Fruit fly (Drosophila melanogaster) whole organism, embryonic: ENCODE data around the gene Myo28B1.
A peak's percentile ranks its signal among the peaks of the same experiment; 100 is the strongest.

Experiments
- Antp ChIP-seq: fragments of 200-800 bp; sonication (Bioruptor generic); optimal IDR thresholded peaks from 3 replicates; lab custom pipeline; 2016; ENCODE audit warnings: missing biosample characterization, missing genetic modification characterization
- Bgb ChIP-seq: fragments of 200-800 bp; sonication (Bioruptor generic); IDR thresholded peaks from 2 replicates; pipeline ENCODE4 v1.3.6; 2022; ENCODE audit warnings: missing biosample characterization, missing genetic modification characterization; ENCODE audit not compliant: partially characterized antibody
- Bteb2 ChIP-seq: fragments of 200-800 bp; sonication (Bioruptor generic); optimal IDR thresholded peaks from 2 replicates; lab custom pipeline; 2016; ENCODE audit warnings: missing biosample characterization, missing genetic modification characterization
- C15 ChIP-seq: fragments of 200-800 bp; sonication (Bioruptor generic); IDR thresholded peaks from 3 replicates; pipeline ENCODE4 v1.3.6; 2022; ENCODE audit warnings: missing biosample characterization, missing genetic modification characterization
- CG1024 ChIP-seq: fragments of 200-800 bp; sonication (Bioruptor generic); IDR thresholded peaks from 2 replicates; pipeline ENCODE4 v1.3.6; 2022; ENCODE audit warnings: missing biosample characterization, missing genetic modification characterization
- CG10462 ChIP-seq: fragments of 200-800 bp; sonication (Bioruptor generic); optimal IDR thresholded peaks from 2 replicates; lab custom pipeline; 2016; ENCODE audit warnings: missing biosample characterization, missing genetic modification characterization
- CG11695 ChIP-seq: fragments of 200-800 bp; sonication (Bioruptor generic); IDR thresholded peaks from 3 replicates; pipeline ENCODE4 v1.3.6; 2022; ENCODE audit warnings: missing biosample characterization, missing genetic modification characterization
- CG12071 ChIP-seq: fragments of 200-800 bp; sonication (Bioruptor generic); optimal IDR thresholded peaks from 3 replicates; lab custom pipeline; 2018; ENCODE audit warnings: missing biosample characterization, mild to moderate bottlenecking, missing genetic modification characterization
- CG14965 ChIP-seq: fragments of 200-800 bp; sonication (Bioruptor generic); optimal IDR thresholded peaks from 2 replicates; lab custom pipeline; 2016; ENCODE audit warnings: missing biosample characterization, missing genetic modification characterization, borderline replicate concordance
- CG17359 ChIP-seq: fragments of 200-800 bp; sonication (Bioruptor generic); optimal IDR thresholded peaks from 3 replicates; lab custom pipeline; 2018; ENCODE audit warnings: missing biosample characterization, mild to moderate bottlenecking, missing genetic modification characterization, moderate library complexity
- CG17802 ChIP-seq: fragments of 200-800 bp; sonication (Bioruptor generic); optimal IDR thresholded peaks from 2 replicates; lab custom pipeline; 2018; ENCODE audit warnings: missing biosample characterization, mild to moderate bottlenecking, missing genetic modification characterization, moderate library complexity
- CG31365 ChIP-seq: fragments of 200-800 bp; sonication (Bioruptor generic); optimal IDR thresholded peaks from 2 replicates; lab custom pipeline; 2018; ENCODE audit warnings: missing biosample characterization, mild to moderate bottlenecking, missing genetic modification characterization
- CG32532 ChIP-seq: fragments of 200-800 bp; sonication (Bioruptor generic); IDR thresholded peaks from 2 replicates; pipeline ENCODE4 v1.3.6; 2022; ENCODE audit warnings: missing biosample characterization, missing genetic modification characterization
- CG32772 ChIP-seq: fragments of 200-800 bp; sonication (Bioruptor generic); IDR thresholded peaks from 2 replicates; pipeline ENCODE4 v1.3.6; 2022; ENCODE audit warnings: missing biosample characterization, missing genetic modification characterization
- CG3847 ChIP-seq: fragments of 200-800 bp; sonication (Bioruptor generic); IDR thresholded peaks from 2 replicates; pipeline ENCODE4 v1.3.6; 2022; ENCODE audit warnings: missing biosample characterization, missing genetic modification characterization
- CG4360 ChIP-seq: fragments of 200-800 bp; sonication (Bioruptor generic); IDR thresholded peaks from 2 replicates; pipeline ENCODE4 v1.3.6; 2022; ENCODE audit warnings: missing biosample characterization, missing genetic modification characterization
- CG4424 ChIP-seq: fragments of 200-800 bp; sonication (Bioruptor generic); optimal IDR thresholded peaks from 3 replicates; lab custom pipeline; 2016; ENCODE audit warnings: missing biosample characterization, missing genetic modification characterization
- CG7372 ChIP-seq: fragments of 200-800 bp; sonication (Bioruptor generic); IDR thresholded peaks from 2 replicates; pipeline ENCODE4 v1.3.6; 2022; ENCODE audit warnings: missing biosample characterization, missing genetic modification characterization
- CG8089 ChIP-seq: fragments of 200-800 bp; sonication (Bioruptor generic); optimal IDR thresholded peaks from 3 replicates; lab custom pipeline; 2016; ENCODE audit warnings: missing biosample characterization, missing genetic modification characterization
- CG8765 ChIP-seq: fragments of 200-800 bp; sonication (Bioruptor generic); IDR thresholded peaks from 2 replicates; pipeline ENCODE4 v1.3.6; 2022; ENCODE audit warnings: missing biosample characterization, missing genetic modification characterization
- CG9932 ChIP-seq: fragments of 200-800 bp; sonication (Bioruptor generic); IDR thresholded peaks from 2 replicates; pipeline ENCODE4 v1.3.6; 2022; ENCODE audit warnings: missing biosample characterization, missing genetic modification characterization
- D19B ChIP-seq: fragments of 200-800 bp; sonication (Bioruptor generic); optimal IDR thresholded peaks from 2 replicates; lab custom pipeline; 2017; ENCODE audit warnings: missing biosample characterization, mild to moderate bottlenecking, missing genetic modification characterization
- Deaf1 ChIP-seq: fragments of 200-800 bp; optimal IDR thresholded peaks from 3 replicates; lab custom pipeline; 2019; ENCODE audit warnings: missing biosample characterization, mild to moderate bottlenecking, missing genetic modification characterization, moderate library complexity
- E2f1 ChIP-seq: fragments of 200-800 bp; sonication (Bioruptor generic); IDR thresholded peaks from 2 replicates; pipeline ENCODE4 v1.3.6; 2022; ENCODE audit warnings: missing biosample characterization, missing genetic modification characterization
- Eip74EF ChIP-seq, 2 experiments: fragments of 200-800 bp in 1 of 2; fragments of >200 bp in 1 of 2; sonication (Bioruptor generic) in 1 of 2; optimal IDR thresholded peaks; 2 replicates each; lab custom pipeline; 2017 to 2019; ENCODE audit warnings: missing biosample characterization in 2 of 2, missing genetic modification characterization in 2 of 2, mild to moderate bottlenecking in 1 of 2, moderate library complexity in 1 of 2
- Ets97D ChIP-seq: fragments of 200-800 bp; sonication (Bioruptor generic); optimal IDR thresholded peaks from 3 replicates; lab custom pipeline; 2016; ENCODE audit warnings: missing biosample characterization, missing genetic modification characterization
- H15 ChIP-seq: fragments of 200-800 bp; sonication (Bioruptor generic); IDR thresholded peaks from 3 replicates; pipeline ENCODE4 v1.3.6; 2022; ENCODE audit warnings: missing biosample characterization, missing genetic modification characterization
- Hr78 ChIP-seq, 2 experiments: fragments of 200-800 bp in 1 of 2; fragments of >200 bp in 1 of 2; sonication (Bioruptor generic) in 1 of 2; optimal IDR thresholded peaks; 2 replicates each; lab custom pipeline; 2017 to 2019; ENCODE audit warnings: missing biosample characterization in 2 of 2, missing genetic modification characterization in 2 of 2, mild to moderate bottlenecking in 1 of 2, moderate library complexity in 1 of 2
- Mes4 ChIP-seq: fragments of 200-800 bp; sonication (Bioruptor generic); optimal IDR thresholded peaks from 2 replicates; lab custom pipeline; 2016; ENCODE audit warnings: missing biosample characterization, missing genetic modification characterization
- Poxn ChIP-seq: fragments of 200-800 bp; sonication (Bioruptor generic); IDR thresholded peaks from 2 replicates; pipeline ENCODE4 v1.3.6; 2022; ENCODE audit warnings: missing biosample characterization, missing genetic modification characterization
- Ptx1 ChIP-seq: fragments of 200-800 bp; sonication (Bioruptor generic); IDR thresholded peaks from 2 replicates; pipeline ENCODE4 v1.3.6; 2022; ENCODE audit warnings: missing biosample characterization, missing genetic modification characterization
- Six4 ChIP-seq: fragments of 200-800 bp; sonication (Bioruptor generic); optimal IDR thresholded peaks from 2 replicates; lab custom pipeline; 2016; ENCODE audit warnings: missing biosample characterization, missing genetic modification characterization
- Sox100B ChIP-seq: fragments of 200-800 bp; sonication (Bioruptor generic); optimal IDR thresholded peaks from 3 replicates; lab custom pipeline; 2018; ENCODE audit warnings: missing biosample characterization, mild to moderate bottlenecking, missing genetic modification characterization
- YL-1 ChIP-seq: fragments of 200-800 bp; sonication (Bioruptor generic); optimal IDR thresholded peaks from 3 replicates; lab custom pipeline; 2017; ENCODE audit warnings: missing biosample characterization, mild to moderate bottlenecking, missing genetic modification characterization
- br ChIP-seq: fragments of >200 bp; optimal IDR thresholded peaks from 2 replicates; lab custom pipeline; 2017
- caup ChIP-seq: fragments of 200-800 bp; sonication (Bioruptor generic); optimal IDR thresholded peaks from 3 replicates; lab custom pipeline; 2017; ENCODE audit warnings: missing biosample characterization, mild to moderate bottlenecking, missing genetic modification characterization, moderate library complexity; ENCODE audit not compliant: severe bottlenecking
- dan ChIP-seq: fragments of 200-800 bp; sonication (Bioruptor generic); IDR thresholded peaks from 2 replicates; pipeline ENCODE4 v1.3.6; 2022; ENCODE audit warnings: missing biosample characterization, missing genetic modification characterization
- dmrt99B ChIP-seq: fragments of 200-800 bp; sonication (Bioruptor generic); optimal IDR thresholded peaks from 2 replicates; lab custom pipeline; 2018; ENCODE audit warnings: missing biosample characterization, mild to moderate bottlenecking, missing genetic modification characterization, moderate library complexity
- gce ChIP-seq: fragments of 200-800 bp; sonication (Bioruptor generic); IDR thresholded peaks from 3 replicates; pipeline ENCODE4 v1.3.6; 2022; ENCODE audit warnings: missing biosample characterization, missing genetic modification characterization
- gro ChIP-seq: fragments of 200-800 bp; sonication (Bioruptor generic); optimal IDR thresholded peaks from 2 replicates; lab custom pipeline; 2016; ENCODE audit warnings: missing biosample characterization, missing genetic modification characterization
- lab ChIP-seq: fragments of 200-800 bp; sonication (Bioruptor generic); optimal IDR thresholded peaks from 3 replicates; lab custom pipeline; 2017; ENCODE audit warnings: missing biosample characterization, missing genetic modification characterization, mild to moderate bottlenecking, moderate library complexity, missing genetic modification reagents
- maf-S ChIP-seq: fragments of 200-800 bp; sonication (Bioruptor generic); optimal IDR thresholded peaks from 2 replicates; lab custom pipeline; 2016; ENCODE audit warnings: missing biosample characterization, missing genetic modification characterization
- otp ChIP-seq: fragments of 200-800 bp; sonication (Bioruptor generic); IDR thresholded peaks from 3 replicates; pipeline ENCODE4, ENCODE4 v1.3.6; 2022; ENCODE audit warnings: missing biosample characterization, missing genetic modification characterization
- run ChIP-seq: fragments of 200-800 bp; sonication (Bioruptor generic); optimal IDR thresholded peaks from 3 replicates; lab custom pipeline; 2018; ENCODE audit warnings: missing biosample characterization, mild to moderate bottlenecking, missing genetic modification characterization
- sim ChIP-seq: fragments of 200-800 bp; sonication (Bioruptor generic); IDR thresholded peaks from 2 replicates; pipeline ENCODE4 v1.3.6; 2022; ENCODE audit warnings: missing biosample characterization, missing genetic modification characterization
- sob ChIP-seq: fragments of 200-800 bp; sonication (Bioruptor generic); IDR thresholded peaks from 2 replicates; pipeline ENCODE4 v1.3.6; 2022; ENCODE audit warnings: missing biosample characterization, missing genetic modification characterization
- sqz ChIP-seq: fragments of 200-800 bp; sonication (Bioruptor generic); optimal IDR thresholded peaks from 3 replicates; lab custom pipeline; 2018; ENCODE audit warnings: missing biosample characterization, mild to moderate bottlenecking, missing genetic modification characterization
- sug ChIP-seq: fragments of 200-800 bp; optimal IDR thresholded peaks from 2 replicates; lab custom pipeline; 2019; ENCODE audit warnings: missing biosample characterization, mild to moderate bottlenecking, missing genetic modification characterization, moderate library complexity
- tio ChIP-seq: fragments of 200-800 bp; sonication (Bioruptor generic); optimal IDR thresholded peaks from 2 replicates; lab custom pipeline; 2017; ENCODE audit warnings: missing biosample characterization, missing genetic modification characterization, inconsistent platforms
- toy ChIP-seq: fragments of 200-800 bp; sonication (Bioruptor generic); IDR thresholded peaks from 2 replicates; pipeline ENCODE4 v1.3.6; 2022; ENCODE audit warnings: missing biosample characterization, missing genetic modification characterization
- ttk ChIP-seq: fragments of 200-800 bp; sonication (Bioruptor generic); IDR thresholded peaks from 2 replicates; pipeline ENCODE4 v2.1.2; 2022; ENCODE audit warnings: missing biosample characterization, missing genetic modification characterization

Gene Myo28B1

DNA sequence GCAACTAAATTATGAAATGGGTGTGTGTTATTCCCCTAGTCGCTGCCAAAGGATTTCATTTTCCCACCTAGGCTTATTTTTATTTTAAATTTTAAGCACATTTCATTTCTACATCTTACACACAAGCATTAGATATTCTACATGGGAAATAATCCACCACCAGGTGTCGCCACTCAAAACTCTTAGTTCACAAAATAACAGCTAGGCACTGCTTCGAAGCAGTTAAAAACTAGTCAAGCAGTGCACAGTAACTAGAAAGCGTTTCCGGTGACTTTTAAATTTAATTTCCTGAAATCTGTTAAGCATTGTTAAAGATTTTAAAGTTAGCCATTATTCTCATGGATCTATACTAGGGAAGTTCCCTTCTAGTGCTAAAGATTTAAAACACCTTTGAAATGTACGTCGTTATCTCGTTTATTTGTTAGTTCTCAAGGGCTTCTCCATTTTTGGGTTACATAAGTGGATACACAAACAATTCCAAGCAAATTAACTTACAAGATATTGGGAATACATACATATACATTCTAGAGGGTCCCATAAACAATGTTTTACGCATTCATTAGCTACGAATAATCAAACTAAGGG, 24.1 kb upstream of the Myo28B1 start (continued):
- peak; percentile 88 for TF ChIP-seq tio (GFP tag; lab: Kevin White, UChicago)
- peak; percentile 38; the same call in 1 of the 2 replicates for TF ChIP-seq sim (GFP tag; lab: Robert Waterston, UW)
- TF ChIP-seq gro (GFP tag; lab: Kevin White, UChicago) = no peak
- TF ChIP-seq Sox100B (GFP tag; lab: Kevin White, UChicago) = no peak
- peak; percentile 96 for TF ChIP-seq CG31365 (tag; lab: Kevin White, UChicago)
- TF ChIP-seq ttk (GFP tag; lab: Robert Waterston, UW) = peak; percentile 81
- no peak for TF ChIP-seq sug (tag; lab: Kevin White, UChicago)
- no peak for TF ChIP-seq Bteb2 (GFP tag; lab: Kevin White, UChicago)
- peak; percentile 90 for TF ChIP-seq Antp (GFP tag; lab: Kevin White, UChicago)
- TF ChIP-seq gce (GFP tag; lab: Robert Waterston, UW) = peak; percentile 76
- TF ChIP-seq CG11695 (GFP tag; lab: Robert Waterston, UW) = peak; percentile 22; the same call in 1 of the 3 replicates
- TF ChIP-seq E2f1 (GFP tag; lab: Robert Waterston, UW) = peak; percentile 59
- no peak for TF ChIP-seq CG17802
- no peak for TF ChIP-seq D19B (GFP tag; lab: Kevin White, UChicago)
- TF ChIP-seq H15 (GFP tag; lab: Robert Waterston, UW) = peak; percentile 88
- peak; percentile 80 for TF ChIP-seq CG32772
- TF ChIP-seq Poxn (GFP tag; lab: Robert Waterston, UW) = no peak
- peak; percentile 70; the same call in 1 of the 2 replicates for TF ChIP-seq CG7372 (GFP tag; lab: Robert Waterston, UW)
- peak; percentile 96 for TF ChIP-seq CG8089 (GFP tag; lab: Kevin White, UChicago)
- peak; percentile 76 for TF ChIP-seq CG1024 (GFP tag; lab: Robert Waterston, UW)
- peak; percentile 88 for TF ChIP-seq otp (GFP tag; lab: Robert Waterston, UW)
- no peak for TF ChIP-seq Eip74EF (GFP tag; optimal IDR thresholded peaks at IDR 0.05; lab: Kevin White, UChicago)
- no peak for TF ChIP-seq br (lab: Kevin White, UChicago)
- TF ChIP-seq Ptx1 (GFP tag; lab: Robert Waterston, UW) = peak; percentile 85
- no peak for TF ChIP-seq CG4424
- no peak for TF ChIP-seq CG14965
- peak; percentile 87 for TF ChIP-seq CG3847 (GFP tag; lab: Robert Waterston, UW)
- TF ChIP-seq Mes4 (GFP tag; lab: Kevin White, UChicago) = peak; percentile 24
- TF ChIP-seq CG17359 (tag; lab: Kevin White, UChicago) = no peak
- no peak for TF ChIP-seq CG12071
- TF ChIP-seq caup = peak; percentile 26
- no peak for TF ChIP-seq Six4 (GFP tag; lab: Kevin White, UChicago)
- TF ChIP-seq dmrt99B (tag; lab: Kevin White, UChicago) = no peak
- peak; percentile 59 for TF ChIP-seq maf-S (GFP tag; lab: Kevin White, UChicago)
- TF ChIP-seq run (tag; lab: Kevin White, UChicago) = peak; percentile 34
- TF ChIP-seq CG8765 (GFP tag; lab: Robert Waterston, UW) = peak; percentile 62; the same call in 1 of the 2 replicates
- peak; percentile 89 for TF ChIP-seq CG9932
- TF ChIP-seq Ets97D (GFP tag; lab: Kevin White, UChicago) = peak; percentile 97
- TF ChIP-seq toy = peak; percentile 33; the same call in 1 of the 2 replicates
- peak; percentile 50 for TF ChIP-seq CG10462 (GFP tag; lab: Kevin White, UChicago)
- peak; percentile 88 for TF ChIP-seq sob (GFP tag; lab: Robert Waterston, UW)
- peak; percentile 33; the same call in 1 of the 2 replicates for TF ChIP-seq Bgb
- no peak for TF ChIP-seq lab (GFP tag; lab: Kevin White, UChicago)
- TF ChIP-seq YL-1 (GFP tag; lab: Kevin White, UChicago) = no peak
- no peak for TF ChIP-seq Deaf1 (tag; lab: Kevin White, UChicago)
- TF ChIP-seq dan (GFP tag; lab: Robert Waterston, UW) = peak; percentile 8; the same call in 1 of the 2 replicates
- no peak for TF ChIP-seq Hr78 (GFP tag; optimal IDR thresholded peaks at IDR 0.05; lab: Kevin White, UChicago)
- peak; percentile 57; the same call in 1 of the 3 replicates for TF ChIP-seq C15 (GFP tag; lab: Robert Waterston, UW)
- TF ChIP-seq CG4360 (GFP tag; lab: Robert Waterston, UW) = no peak
- TF ChIP-seq CG32532 (GFP tag; lab: Robert Waterston, UW) = peak; percentile 76
- TF ChIP-seq sqz (GFP tag; lab: Kevin White, UChicago) = no peak
